Fruit fly (Drosophila melanogaster) whole organism, pupa: ENCODE results near the gene CG5194.

Source experiments
- CG34367 ChIP-seq: fragments of 200-800 bp; sonication (Bioruptor generic); optimal IDR thresholded peaks from 2 replicates; lab custom pipeline; 2018; ENCODE audit warnings: missing biosample characterization, mild to moderate bottlenecking, missing genetic modification characterization
- CG8159 ChIP-seq: fragments of 200-800 bp; sonication (Bioruptor generic); optimal IDR thresholded peaks from 3 replicates; lab custom pipeline; 2018; ENCODE audit warnings: missing biosample characterization, mild to moderate bottlenecking, missing genetic modification characterization, moderate library complexity
- D1 ChIP-seq: fragments of 200-800 bp; sonication (Bioruptor generic); optimal IDR thresholded peaks from 2 replicates; lab custom pipeline; 2018; ENCODE audit warnings: missing biosample characterization, mild to moderate bottlenecking, missing genetic modification characterization, moderate library complexity
- EcR ChIP-seq: fragments of 200-800 bp; sonication (Bioruptor generic); optimal IDR thresholded peaks from 3 replicates; lab custom pipeline; 2019; ENCODE audit warnings: missing biosample characterization, missing genetic modification characterization, mild to moderate bottlenecking, moderate library complexity, missing genetic modification reagents

dm6 chr3L:9027122-9027696, 17.6 kb upstream of the CG5194 start:
- TF ChIP-seq D1 (tag; lab: Kevin White, UChicago) (no peak), CG34367 (no peak), CG8159 (no peak), EcR (GFP tag; lab: Kevin White, UChicago) (no peak)
